Worm (Caenorhabditis elegans): ENCODE results near the gene Y81B9A.3.

Y81B9A.3 gene

ce11 chrX:9150269-9150744, 31.9 kb upstream of the Y81B9A.3 start, which contains the start of gene tmbi-4:
TSS of gene tmbi-4 (plus strand) at chrX:9150694.
- TF ChIP-seq crh-2 (tag; optimal IDR thresholded peaks at IDR 0.05) (peak; percentile 94), C34F6.9 (tag; optimal IDR thresholded peaks at IDR 0.05) (peak; percentile 71), nhr-21 (tag; optimal IDR thresholded peaks at IDR 0.05) (peak; percentile 26), sma-9 (GFP tag; optimal IDR thresholded peaks at IDR 0.05) (peak; percentile 55), sma-9 (tag; optimal IDR thresholded peaks at IDR 0.05) (no peak), nhr-77 (tag; optimal IDR thresholded peaks at IDR 0.05) (no peak), sem-4 (tag; optimal IDR thresholded peaks at IDR 0.05) (peak; percentile 27), nhr-129 (tag; optimal IDR thresholded peaks at IDR 0.05) (peak; percentile 71), sma-3 (GFP tag; optimal IDR thresholded peaks at IDR 0.05) (peak; percentile 32), lsy-2 (tag; optimal IDR thresholded peaks at IDR 0.05) (peak in 1 of 2 experiments; percentile 69), dmd-4 (tag; optimal IDR thresholded peaks at IDR 0.05) (no peak), unc-39 (tag; optimal IDR thresholded peaks at IDR 0.05) (no peak), F13H6.1 (tag; optimal IDR thresholded peaks at IDR 0.05) (peak; percentile 53), mab-5 (tag; optimal IDR thresholded peaks at IDR 0.05) (peak; percentile 15), ztf-11 (tag; optimal IDR thresholded peaks at IDR 0.05) (no peak), gmeb-1 (tag; optimal IDR thresholded peaks at IDR 0.05) (no peak), blmp-1 (tag; optimal IDR thresholded peaks at IDR 0.05; ENCODE audit: insufficient read depth) (peak; percentile 82), nhr-11 (tag; optimal IDR thresholded peaks at IDR 0.05) (no peak), fos-1 (tag; optimal IDR thresholded peaks at IDR 0.05) (peak; percentile 65), elt-3 (tag; optimal IDR thresholded peaks at IDR 0.05) (no peak), lin-13 (GFP tag; optimal IDR thresholded peaks at IDR 0.05) (peak; percentile 48), nhr-25 (tag; optimal IDR thresholded peaks at IDR 0.05) (peak; percentile 34)

ce11 chrX:9154216-9154615, 28.0 kb upstream of the Y81B9A.3 start, which contains the start of gene B0563.7:
TSS of gene B0563.7 (minus strand) at chrX:9154316.
- TF ChIP-seq blmp-1 (tag; optimal IDR thresholded peaks at IDR 0.05; ENCODE audit: insufficient read depth), result no peak

- peak; percentile 20 for TF ChIP-seq fos-1 (tag; optimal IDR thresholded peaks at IDR 0.05)
- no peak for TF ChIP-seq R02D3.7 (tag; optimal IDR thresholded peaks at IDR 0.05)
Observed at ce11 chrX:9155751-9156150, 26.5 kb upstream of the Y81B9A.3 start.

ce11 chrX:9161253-9161904, 20.9 kb upstream of the Y81B9A.3 start:
- TF ChIP-seq sma-9 (GFP tag; optimal IDR thresholded peaks at IDR 0.05) (peak; percentile 52), sma-9 (tag; optimal IDR thresholded peaks at IDR 0.05) (no peak), nhr-237 (tag; optimal IDR thresholded peaks at IDR 0.05) (no peak), gmeb-1 (tag; optimal IDR thresholded peaks at IDR 0.05) (no peak), mdl-1 (tag; optimal IDR thresholded peaks at IDR 0.05) (no peak), nhr-129 (tag; optimal IDR thresholded peaks at IDR 0.05) (peak; percentile 71), fos-1 (tag; optimal IDR thresholded peaks at IDR 0.05) (no peak), ceh-82 (tag; optimal IDR thresholded peaks at IDR 0.05) (no peak), egl-27 (tag; optimal IDR thresholded peaks at IDR 0.05) (no peak), lin-11 (tag; optimal IDR thresholded peaks at IDR 0.05) (no peak), F13H6.1 (tag; optimal IDR thresholded peaks at IDR 0.05) (peak; percentile 67), ceh-16 (tag; optimal IDR thresholded peaks at IDR 0.05) (no peak), unc-39 (tag; optimal IDR thresholded peaks at IDR 0.05) (no peak), crh-2 (tag; optimal IDR thresholded peaks at IDR 0.05) (no peak), mab-5 (tag; optimal IDR thresholded peaks at IDR 0.05) (no peak), ztf-11 (tag; optimal IDR thresholded peaks at IDR 0.05) (no peak), ztf-4 (tag; optimal IDR thresholded peaks at IDR 0.05) (no peak), ama-1 (optimal IDR thresholded peaks at IDR 0.05) (no peak), sem-4 (tag; optimal IDR thresholded peaks at IDR 0.05) (peak; percentile 23), ztf-1 (GFP tag; conservative IDR thresholded peaks at IDR 0.05) (no peak)

- TF ChIP-seq Y55F3AM.14 (GFP tag; optimal IDR thresholded peaks at IDR 0.05), result no peak
- no peak for TF ChIP-seq lsy-2 (tag; optimal IDR thresholded peaks at IDR 0.05)
- TF ChIP-seq egl-27 (tag; optimal IDR thresholded peaks at IDR 0.05), result no peak
- TF ChIP-seq sma-3 (GFP tag; optimal IDR thresholded peaks at IDR 0.05), result no peak
- TF ChIP-seq skn-1 (tag; optimal IDR thresholded peaks at IDR 0.05), result no peak
- no peak for TF ChIP-seq dmd-4 (tag; optimal IDR thresholded peaks at IDR 0.05)
Observed at ce11 chrX:9162864-9163263, 19.4 kb upstream of the Y81B9A.3 start, which contains the start of gene tsp-11. TSS of gene tsp-11 (plus strand) at chrX:9163164.

All from whole organism, L2 larva.